Fruit fly (Drosophila melanogaster): ENCODE data around the gene bap.

DNA sequence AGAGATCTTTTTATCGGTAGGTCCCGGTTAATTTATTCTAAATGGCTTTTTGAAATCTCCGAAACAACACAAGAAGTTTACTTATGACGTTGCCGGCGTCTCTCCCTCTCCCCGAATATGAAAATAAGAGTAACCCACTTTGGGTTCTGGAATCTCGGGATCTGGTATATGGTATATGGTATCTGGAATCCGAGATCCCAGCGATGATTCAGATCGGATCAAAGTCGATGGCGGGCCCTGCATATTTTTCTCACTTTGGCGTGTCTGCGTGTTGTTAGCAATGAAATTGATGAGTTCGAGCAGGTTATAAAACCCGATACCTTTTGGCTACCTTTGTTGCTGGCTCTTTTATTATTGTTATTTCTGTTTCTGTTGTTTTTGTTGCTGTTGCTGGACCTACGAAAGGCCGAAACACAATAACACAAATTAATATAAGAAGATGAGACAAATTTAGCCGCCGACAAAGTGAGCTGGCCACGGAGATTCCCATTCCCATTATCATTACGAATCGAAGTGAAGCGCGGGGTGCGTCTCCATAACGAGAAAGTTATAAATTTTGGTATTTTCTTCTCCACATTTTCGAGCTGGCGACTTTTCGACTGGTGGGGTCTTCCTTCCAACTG is 26.4 kb downstream of the bap start:
- TF ChIP-seq h (optimal IDR thresholded peaks at IDR 0.05) (no peak), ttk (optimal IDR thresholded peaks at IDR 0.05) (no peak)
